Worm (Caenorhabditis elegans): Measurements from ENCODE around the gene tbh-1.

The tbh-1 gene

ce11 chrX:15545485-15545884 lies 40.8 kb upstream of the tbh-1 start (continued):
- no peak for TF ChIP-seq nhr-20 (tag; optimal IDR thresholded peaks at IDR 0.05)
- TF ChIP-seq ama-1 (optimal IDR thresholded peaks at IDR 0.05) = no peak
- no peak for TF ChIP-seq sptf-1 (tag; optimal IDR thresholded peaks at IDR 0.05)
- peak; percentile 10 for TF ChIP-seq nhr-71 (tag; optimal IDR thresholded peaks at IDR 0.05)
- no peak for TF ChIP-seq aha-1 (tag; optimal IDR thresholded peaks at IDR 0.05)
- no peak for TF ChIP-seq nhr-19 (GFP tag; conservative IDR thresholded peaks at IDR 0.05)
- TF ChIP-seq swsn-7 (tag; optimal IDR thresholded peaks at IDR 0.05) = no peak
- TF ChIP-seq unc-30 (tag; optimal IDR thresholded peaks at IDR 0.05) = no peak
- peak; percentile 18 for TF ChIP-seq fkh-8 (tag; optimal IDR thresholded peaks at IDR 0.05)
- TF ChIP-seq lin-14 (GFP tag; optimal IDR thresholded peaks at IDR 0.05) = peak; percentile 31
- no peak for TF ChIP-seq nhr-237 (tag; optimal IDR thresholded peaks at IDR 0.05)
- no peak for TF ChIP-seq ztf-4 (tag; optimal IDR thresholded peaks at IDR 0.05)
- no peak for TF ChIP-seq mab-9 (GFP tag; IDR thresholded peaks at IDR 0.05)

- TF ChIP-seq zip-4 (GFP tag; optimal IDR thresholded peaks at IDR 0.05) = no peak
- no peak for TF ChIP-seq ceh-8 (GFP tag; optimal IDR thresholded peaks at IDR 0.05)
- no peak for TF ChIP-seq ceh-63 (GFP tag; optimal IDR thresholded peaks at IDR 0.05)
- no peak for TF ChIP-seq aha-1 (tag; optimal IDR thresholded peaks at IDR 0.05)
- no peak for TF ChIP-seq hlh-17 (GFP tag; optimal IDR thresholded peaks at IDR 0.05; ENCODE audit: borderline replicate concordance)
- no peak for TF ChIP-seq C16A3.4 (tag; optimal IDR thresholded peaks at IDR 0.05)
- TF ChIP-seq alr-1 (tag; optimal IDR thresholded peaks at IDR 0.05; ENCODE audit: borderline replicate concordance) = no peak
- peak; percentile 9 for TF ChIP-seq nhr-71 (tag; optimal IDR thresholded peaks at IDR 0.05)
- TF ChIP-seq swsn-7 (tag; optimal IDR thresholded peaks at IDR 0.05) = no peak
- peak; percentile 60 for TF ChIP-seq elt-2 (tag; optimal IDR thresholded peaks at IDR 0.05)
- peak in 1 of 2 experiments; percentile 1 for TF ChIP-seq lin-35 (GFP tag; optimal IDR thresholded peaks at IDR 0.05)
- no peak for TF ChIP-seq lir-3 (tag; optimal IDR thresholded peaks at IDR 0.05; ENCODE audit: poor library complexity)
- TF ChIP-seq F16B12.6 (tag; optimal IDR thresholded peaks at IDR 0.05) = no peak
Measured at ce11 chrX:15544671-15545070, 40.0 kb upstream of the tbh-1 start.

ce11 chrX:15541437-15541836 lies 36.7 kb upstream of the tbh-1 start:
- TF ChIP-seq dsc-1 (tag; optimal IDR thresholded peaks at IDR 0.05) = peak; percentile 93
- no peak for TF ChIP-seq lin-13 (GFP tag; optimal IDR thresholded peaks at IDR 0.05)
- TF ChIP-seq pax-3 (tag; optimal IDR thresholded peaks at IDR 0.05) = peak; percentile 47
- TF ChIP-seq sup-37 (GFP tag; optimal IDR thresholded peaks at IDR 0.05) = no peak
- peak; percentile 57 for TF ChIP-seq fkh-8 (tag; optimal IDR thresholded peaks at IDR 0.05)
- TF ChIP-seq nhr-47 (tag; optimal IDR thresholded peaks at IDR 0.05) = peak; percentile 45
- TF ChIP-seq sox-4 (tag; optimal IDR thresholded peaks at IDR 0.05) = peak; percentile 16
- no peak for TF ChIP-seq unc-30 (tag; optimal IDR thresholded peaks at IDR 0.05)
- peak; percentile 2 for TF ChIP-seq nhr-71 (tag; optimal IDR thresholded peaks at IDR 0.05)
- TF ChIP-seq lin-15B (tag; optimal IDR thresholded peaks at IDR 0.05) = no peak
- TF ChIP-seq hlh-4 (tag; optimal IDR thresholded peaks at IDR 0.05) = no peak

ce11 chrX:15539299-15539698 lies 34.6 kb upstream of the tbh-1 start:
- peak; percentile 56 for TF ChIP-seq egl-13 (tag; optimal IDR thresholded peaks at IDR 0.05)
- peak; percentile 74 for TF ChIP-seq dsc-1 (tag; optimal IDR thresholded peaks at IDR 0.05)
- TF ChIP-seq fkh-8 (tag; optimal IDR thresholded peaks at IDR 0.05) = peak; percentile 69
- peak; percentile 35 for TF ChIP-seq nhr-47 (tag; optimal IDR thresholded peaks at IDR 0.05)
- TF ChIP-seq dpl-1 (GFP tag; optimal IDR thresholded peaks at IDR 0.05) = no peak
- no peak for TF ChIP-seq nhr-77 (tag; optimal IDR thresholded peaks at IDR 0.05)

ce11 chrX:15537362-15537761 lies 32.7 kb upstream of the tbh-1 start, which contains the start of the genes olrn-1 and C02C6.14:
olrn-1 (plus strand) TSS chrX:15537662.
C02C6.14 (plus strand) TSS chrX:15537665.
- TF ChIP-seq efl-3 (GFP tag; optimal IDR thresholded peaks at IDR 0.05) (no peak), lin-35 (GFP tag; optimal IDR thresholded peaks at IDR 0.05) (peak in 1 of 2 experiments; percentile 2), irx-1 (tag; optimal IDR thresholded peaks at IDR 0.05) (no peak), fkh-10 (GFP tag; optimal IDR thresholded peaks at IDR 0.05) (no peak), lin-14 (GFP tag; optimal IDR thresholded peaks at IDR 0.05) (peak; percentile 20), nhr-85 (tag) (peak; percentile 5), blmp-1 (tag; optimal IDR thresholded peaks at IDR 0.05) (no peak)

All from whole organism, L1 larva.